Fruit fly (Drosophila melanogaster) whole organism, prepupa: Measurements from ENCODE around the gene CG32409.

Experiments used
- Blimp-1 ChIP-seq: fragments of 200-800 bp; sonication (Bioruptor generic); optimal IDR thresholded peaks from 3 replicates; lab custom pipeline; 2017; ENCODE audit warnings: missing biosample characterization, missing genetic modification characterization, mild to moderate bottlenecking, moderate library complexity, missing genetic modification reagents
- CG10631 ChIP-seq: fragments of 200-800 bp; sonication (Bioruptor generic); optimal IDR thresholded peaks from 2 replicates; lab custom pipeline; 2016; ENCODE audit warnings: missing biosample characterization, missing genetic modification characterization
- CG10669 ChIP-seq: fragments of 200-800 bp; sonication (Bioruptor generic); optimal IDR thresholded peaks from 3 replicates; lab custom pipeline; 2018; ENCODE audit warnings: missing biosample characterization, mild to moderate bottlenecking, missing genetic modification characterization, moderate library complexity
- CG11294 ChIP-seq: fragments of 200-800 bp; sonication (Bioruptor generic); IDR thresholded peaks from 2 replicates; pipeline ENCODE4 v1.3.6; 2022; ENCODE audit warnings: missing biosample characterization, missing genetic modification characterization
- CG11762 ChIP-seq: fragments of 200-800 bp; sonication (Bioruptor generic); optimal IDR thresholded peaks from 3 replicates; lab custom pipeline; 2016; ENCODE audit warnings: missing biosample characterization, missing genetic modification characterization; ENCODE audit not compliant: insufficient read depth
- CG11902 ChIP-seq: fragments of 200-800 bp; sonication (Bioruptor generic); optimal IDR thresholded peaks from 3 replicates; lab custom pipeline; 2016; ENCODE audit warnings: missing biosample characterization, missing genetic modification characterization
- CG15336 ChIP-seq: fragments of 200-800 bp; sonication (Bioruptor generic); IDR thresholded peaks from 2 replicates; pipeline ENCODE4 v1.3.6; 2022; ENCODE audit warnings: missing biosample characterization, missing genetic modification characterization
- CG1621 ChIP-seq: fragments of 200-800 bp; sonication (Bioruptor generic); optimal IDR thresholded peaks from 3 replicates; lab custom pipeline; 2018; ENCODE audit warnings: missing biosample characterization, mild to moderate bottlenecking, missing genetic modification characterization
- CG16779 ChIP-seq: fragments of 200-800 bp; sonication (Bioruptor generic); optimal IDR thresholded peaks from 3 replicates; lab custom pipeline; 2017; ENCODE audit warnings: missing biosample characterization, mild to moderate bottlenecking, missing genetic modification characterization
- CG3032 ChIP-seq: fragments of 200-800 bp; optimal IDR thresholded peaks from 2 replicates; lab custom pipeline; 2019; ENCODE audit warnings: missing biosample characterization, mild to moderate bottlenecking, missing genetic modification characterization, moderate library complexity
- CG31627 ChIP-seq: fragments of 200-800 bp; sonication (Bioruptor generic); optimal IDR thresholded peaks from 3 replicates; lab custom pipeline; 2016; ENCODE audit warnings: missing biosample characterization, missing genetic modification characterization
- CG32006 ChIP-seq: fragments of 200-800 bp; sonication (Bioruptor generic); optimal IDR thresholded peaks from 3 replicates; lab custom pipeline; 2017; ENCODE audit warnings: missing biosample characterization, mild to moderate bottlenecking, missing genetic modification characterization
- CG34406 ChIP-seq: fragments of 200-800 bp; sonication (Bioruptor generic); optimal IDR thresholded peaks from 3 replicates; lab custom pipeline; 2016; ENCODE audit warnings: missing biosample characterization, missing genetic modification characterization
- CG3919 ChIP-seq: fragments of 200-800 bp; sonication (Bioruptor generic); optimal IDR thresholded peaks from 3 replicates; lab custom pipeline; 2016; ENCODE audit warnings: missing biosample characterization, missing genetic modification characterization
- CG4318 ChIP-seq: fragments of 200-800 bp; sonication (Bioruptor generic); optimal IDR thresholded peaks from 3 replicates; lab custom pipeline; 2017; ENCODE audit warnings: missing biosample characterization, mild to moderate bottlenecking, missing genetic modification characterization
- CG6163 ChIP-seq: fragments of 200-800 bp; sonication (Bioruptor generic); IDR thresholded peaks from 3 replicates; pipeline ENCODE4 v1.3.6; 2022; ENCODE audit warnings: missing biosample characterization, missing genetic modification characterization
- CG6792 ChIP-seq: fragments of 200-800 bp; sonication (Bioruptor generic); optimal IDR thresholded peaks from 3 replicates; lab custom pipeline; 2016; ENCODE audit warnings: missing biosample characterization, missing genetic modification characterization
- CG6808 ChIP-seq: fragments of 200-800 bp; sonication (Bioruptor generic); optimal IDR thresholded peaks from 3 replicates; lab custom pipeline; 2017; ENCODE audit warnings: missing biosample characterization, missing genetic modification characterization, mild to moderate bottlenecking, moderate library complexity, missing genetic modification reagents
- CG6854 ChIP-seq: fragments of 200-800 bp; sonication (Bioruptor generic); optimal IDR thresholded peaks from 2 replicates; lab custom pipeline; 2017; ENCODE audit warnings: missing biosample characterization, mild to moderate bottlenecking, missing genetic modification characterization
- CG7368 ChIP-seq: fragments of 200-800 bp; sonication (Bioruptor generic); optimal IDR thresholded peaks from 3 replicates; lab custom pipeline; 2016; ENCODE audit warnings: missing biosample characterization, missing genetic modification characterization
- CG8119 ChIP-seq: fragments of 200-800 bp; sonication (Bioruptor generic); IDR thresholded peaks from 3 replicates; pipeline ENCODE4 v1.3.6; 2022; ENCODE audit warnings: missing biosample characterization, missing genetic modification characterization
- CG8319 ChIP-seq: fragments of 200-800 bp; sonication (Bioruptor generic); optimal IDR thresholded peaks from 3 replicates; lab custom pipeline; 2016; ENCODE audit warnings: missing biosample characterization, missing genetic modification characterization
- CG8632 ChIP-seq: fragments of 200-800 bp; sonication (Bioruptor generic); optimal IDR thresholded peaks from 3 replicates; lab custom pipeline; 2016; ENCODE audit warnings: missing biosample characterization, missing genetic modification characterization
- Eip78C ChIP-seq: fragments of 200-800 bp; sonication (Bioruptor generic); peaks from one replicate; lab custom pipeline; 2016; ENCODE audit warnings: missing biosample characterization, missing genetic modification characterization
- Ets21C ChIP-seq: fragments of 200-800 bp; sonication (Bioruptor generic); optimal IDR thresholded peaks from 3 replicates; lab custom pipeline; 2016; ENCODE audit warnings: missing biosample characterization, missing genetic modification characterization
- Ets96B ChIP-seq: fragments of 200-800 bp; optimal IDR thresholded peaks from 2 replicates; lab custom pipeline; 2019; ENCODE audit warnings: missing biosample characterization, mild to moderate bottlenecking, missing genetic modification characterization, moderate library complexity
- Gug ChIP-seq: fragments of 200-800 bp; sonication (Bioruptor generic); IDR thresholded peaks from 2 replicates; pipeline ENCODE4 v1.3.6; 2022; ENCODE audit warnings: missing biosample characterization, missing genetic modification characterization
- Hr38 ChIP-seq: sonication (Bioruptor generic); optimal IDR thresholded peaks from 2 replicates; lab custom pipeline; 2016; ENCODE audit warnings: missing biosample characterization, missing genetic modification characterization
- Hr39 ChIP-seq: fragments of 200-800 bp; sonication (Bioruptor generic); optimal IDR thresholded peaks from 2 replicates; lab custom pipeline; 2016; ENCODE audit warnings: missing biosample characterization, missing genetic modification characterization
- Hr4 ChIP-seq: fragments of 200-800 bp; sonication (Bioruptor generic); optimal IDR thresholded peaks from 3 replicates; lab custom pipeline; 2016; ENCODE audit warnings: missing biosample characterization, missing genetic modification characterization
- Lpt ChIP-seq: fragments of 200-800 bp; sonication (Bioruptor generic); optimal IDR thresholded peaks from 3 replicates; lab custom pipeline; 2016; ENCODE audit warnings: missing biosample characterization, missing genetic modification characterization
- Met ChIP-seq: fragments of 200-800 bp; sonication (Bioruptor generic); optimal IDR thresholded peaks from 3 replicates; lab custom pipeline; 2016; ENCODE audit warnings: missing biosample characterization, missing genetic modification characterization
- OdsH ChIP-seq: fragments of 200-800 bp; sonication (Bioruptor generic); optimal IDR thresholded peaks from 3 replicates; lab custom pipeline; 2016; ENCODE audit warnings: missing biosample characterization, missing genetic modification characterization
- Smox ChIP-seq: fragments of 200-800 bp; sonication (Bioruptor generic); optimal IDR thresholded peaks from 3 replicates; lab custom pipeline; 2016; ENCODE audit warnings: missing biosample characterization, missing genetic modification characterization
- Sox102F ChIP-seq: fragments of 200-800 bp; sonication (Bioruptor generic); optimal IDR thresholded peaks from 2 replicates; lab custom pipeline; 2016; ENCODE audit warnings: missing biosample characterization, mild to moderate bottlenecking, missing genetic modification characterization
- Sox15 ChIP-seq: fragments of 200-800 bp; sonication (Bioruptor generic); optimal IDR thresholded peaks from 3 replicates; lab custom pipeline; 2016; ENCODE audit warnings: missing biosample characterization, missing genetic modification characterization
- acj6 ChIP-seq: fragments of 200-800 bp; sonication (Bioruptor generic); optimal IDR thresholded peaks from 3 replicates; lab custom pipeline; 2016; ENCODE audit warnings: missing biosample characterization, missing genetic modification characterization
- cyc ChIP-seq: fragments of 200-800 bp; sonication (Bioruptor generic); optimal IDR thresholded peaks from 3 replicates; lab custom pipeline; 2016; ENCODE audit warnings: missing biosample characterization, missing genetic modification characterization
- dac ChIP-seq: fragments of 200-800 bp; sonication (Bioruptor generic); optimal IDR thresholded peaks from 2 replicates; lab custom pipeline; 2017; ENCODE audit warnings: missing biosample characterization, mild to moderate bottlenecking, missing genetic modification characterization
- eg ChIP-seq: fragments of 200-800 bp; sonication (Bioruptor generic); IDR thresholded peaks from 3 replicates; pipeline ENCODE4 v1.3.6; 2022; ENCODE audit warnings: missing biosample characterization, missing genetic modification characterization
- esn ChIP-seq: fragments of 200-800 bp; sonication (Bioruptor generic); optimal IDR thresholded peaks from 2 replicates; lab custom pipeline; 2016; ENCODE audit warnings: missing biosample characterization, mild to moderate bottlenecking, missing genetic modification characterization, moderate library complexity
- fd59A ChIP-seq: fragments of 200-800 bp; sonication (Bioruptor generic); optimal IDR thresholded peaks from 2 replicates; lab custom pipeline; 2017; ENCODE audit warnings: missing biosample characterization, mild to moderate bottlenecking, missing genetic modification characterization, missing genetic modification reagents
- fd85E ChIP-seq: fragments of 200-800 bp; sonication (Bioruptor generic); optimal IDR thresholded peaks from 3 replicates; lab custom pipeline; 2016; ENCODE audit warnings: missing biosample characterization, missing genetic modification characterization
- lz ChIP-seq: fragments of 200-800 bp; sonication (Bioruptor generic); optimal IDR thresholded peaks from 3 replicates; lab custom pipeline; 2016; ENCODE audit warnings: missing biosample characterization, missing genetic modification characterization
- net ChIP-seq: fragments of 200-800 bp; sonication (Bioruptor generic); optimal IDR thresholded peaks from 3 replicates; lab custom pipeline; 2016; ENCODE audit warnings: missing biosample characterization, missing genetic modification characterization
- pdm3 ChIP-seq: fragments of 200-800 bp; sonication (Bioruptor generic); optimal IDR thresholded peaks from 3 replicates; lab custom pipeline; 2016; ENCODE audit warnings: missing biosample characterization, missing genetic modification characterization
- salr ChIP-seq, 2 experiments: fragments of 200-800 bp; sonication (Bioruptor generic); optimal IDR thresholded peaks; 3 replicates each; lab custom pipeline; 2016 to 2018; ENCODE audit warnings: missing biosample characterization in 2 of 2, missing genetic modification characterization in 2 of 2, mild to moderate bottlenecking in 1 of 2
- ss ChIP-seq, 2 experiments: fragments of 200-800 bp; sonication (Bioruptor generic); optimal IDR thresholded peaks; 2 replicates in 1 of 2; 3 replicates in 1 of 2; lab custom pipeline; 2017 to 2018; ENCODE audit warnings: mild to moderate bottlenecking in 2 of 2, missing biosample characterization in 2 of 2, missing genetic modification characterization in 2 of 2, moderate library complexity in 1 of 2
- svp ChIP-seq: fragments of 200-800 bp; sonication (Bioruptor generic); peaks from one replicate; lab custom pipeline; 2016; ENCODE audit warnings: missing biosample characterization, missing genetic modification characterization
- vri ChIP-seq: fragments of 200-800 bp; sonication (Bioruptor generic); optimal IDR thresholded peaks from 3 replicates; lab custom pipeline; 2016; ENCODE audit warnings: missing biosample characterization, mild to moderate bottlenecking, missing genetic modification characterization

CG32409 gene

dm6 chr3L:5926015-5926988 lies 27.0 kb downstream of the CG32409 start:
- TF ChIP-seq fd85E (GFP tag; lab: Kevin White, UChicago) (no peak), Gug (GFP tag; lab: Robert Waterston, UW) (no peak), acj6 (GFP tag; lab: Kevin White, UChicago) (peak; percentile 22), CG1621 (peak; percentile 46), CG6808 (GFP tag; lab: Kevin White, UChicago) (no peak), Lpt (GFP tag; lab: Kevin White, UChicago) (no peak), CG15336 (GFP tag; lab: Robert Waterston, UW) (peak; percentile 37; the same call in 1 of the 2 replicates), Met (GFP tag; lab: Kevin White, UChicago) (peak; percentile 19), CG8632 (GFP tag; lab: Kevin White, UChicago) (no peak), Eip78C (GFP tag; lab: Kevin White, UChicago) (peak; percentile 72), Hr4 (GFP tag; lab: Kevin White, UChicago) (peak; percentile 48), cyc (GFP tag; lab: Kevin White, UChicago) (no peak), CG3919 (peak; percentile 58), eg (GFP tag; lab: Robert Waterston, UW) (peak; percentile 59; the same call in 1 of the 3 replicates), vri (GFP tag; lab: Kevin White, UChicago) (peak; percentile 54), CG8119 (GFP tag; lab: Robert Waterston, UW) (no peak; the same call in 2 of the 3 replicates), CG3032 (tag; lab: Kevin White, UChicago) (no peak), CG6792 (GFP tag; lab: Kevin White, UChicago) (no peak), CG10669 (no peak), CG32006 (peak; percentile 22), fd59A (GFP tag; lab: Kevin White, UChicago) (no peak), CG10631 (GFP tag; lab: Kevin White, UChicago) (peak; percentile 6), CG34406 (GFP tag; lab: Kevin White, UChicago) (no peak), salr (GFP tag; optimal IDR thresholded peaks at IDR 0.05; lab: Kevin White, UChicago) (no peak), Hr38 (no peak), CG6163 (peak; percentile 54; the same call in 2 of the 3 replicates), Smox (GFP tag; lab: Kevin White, UChicago) (peak; percentile 8), CG8319 (no peak), OdsH (GFP tag; lab: Kevin White, UChicago) (peak; percentile 33), CG7368 (GFP tag; lab: Kevin White, UChicago) (no peak), Sox15 (no peak), Sox102F (peak; percentile 35), Ets96B (tag; lab: Kevin White, UChicago) (no peak), dac (GFP tag; lab: Kevin White, UChicago) (no peak), CG11294 (GFP tag; lab: Robert Waterston, UW) (no peak), CG11902 (GFP tag; lab: Kevin White, UChicago) (no peak), CG4318 (GFP tag; lab: Kevin White, UChicago) (no peak), svp (peak; percentile 82), Hr39 (GFP tag; lab: Kevin White, UChicago) (peak; percentile 25), lz (peak; percentile 27), net (GFP tag; lab: Kevin White, UChicago) (peak; percentile 11), CG6854 (GFP tag; lab: Kevin White, UChicago) (peak; percentile 57), esn (GFP tag; lab: Kevin White, UChicago) (peak; percentile 42), Ets21C (no peak), CG16779 (tag; lab: Kevin White, UChicago) (peak; percentile 29), CG11762 (GFP tag; lab: Kevin White, UChicago) (no peak), CG31627 (GFP tag; lab: Kevin White, UChicago) (peak; percentile 23), pdm3 (GFP tag; lab: Kevin White, UChicago) (peak; percentile 36), ss (GFP tag; optimal IDR thresholded peaks at IDR 0.05; lab: Kevin White, UChicago) (peak in 1 of 2 experiments; percentile 7), Blimp-1 (peak; percentile 97)
